Worm (Caenorhabditis elegans): ENCODE measurements around the gene catp-7.

ce11 chrIV:8539645-8540044, 46.1 kb upstream of the catp-7 start:
- TF ChIP-seq lsy-2 (tag; optimal IDR thresholded peaks at IDR 0.05) = no peak
- no peak for TF ChIP-seq R02D3.7 (tag; optimal IDR thresholded peaks at IDR 0.05)
- no peak for TF ChIP-seq nhr-25 (tag; optimal IDR thresholded peaks at IDR 0.05)
- no peak for TF ChIP-seq ztf-11 (tag; optimal IDR thresholded peaks at IDR 0.05)
- no peak for TF ChIP-seq nhr-77 (tag; optimal IDR thresholded peaks at IDR 0.05)
- TF ChIP-seq unc-62 (GFP tag; optimal IDR thresholded peaks at IDR 0.05) = no peak

All from whole organism, L2 larva.